Fruit fly (Drosophila melanogaster) Kc167 (cell line): Measurements from ENCODE around the gene CG7900.

Experiments used
- Myc ChIP-seq: fragments of >200 bp; optimal IDR thresholded peaks from 2 replicates; lab custom pipeline; 2017; ENCODE audit warnings: missing external identifiers
- Sin3A ChIP-seq: fragments of >200 bp; optimal IDR thresholded peaks from 2 replicates; lab custom pipeline; 2018; ENCODE audit warnings: missing external identifiers
- h ChIP-seq: fragments of >200 bp; optimal IDR thresholded peaks from 3 replicates; lab custom pipeline; 2018; ENCODE audit warnings: missing external identifiers
- insv ChIP-seq: fragments of >200 bp; optimal IDR thresholded peaks from 3 replicates; lab custom pipeline; 2018; ENCODE audit warnings: missing external identifiers
- psq ChIP-seq: fragments of >200 bp; optimal IDR thresholded peaks from 2 replicates; lab custom pipeline; 2017; ENCODE audit warnings: missing external identifiers
- ttk ChIP-seq: sonication (Bioruptor generic); optimal IDR thresholded peaks from 2 replicates; lab custom pipeline; 2017; ENCODE audit warnings: missing external identifiers

DNA sequence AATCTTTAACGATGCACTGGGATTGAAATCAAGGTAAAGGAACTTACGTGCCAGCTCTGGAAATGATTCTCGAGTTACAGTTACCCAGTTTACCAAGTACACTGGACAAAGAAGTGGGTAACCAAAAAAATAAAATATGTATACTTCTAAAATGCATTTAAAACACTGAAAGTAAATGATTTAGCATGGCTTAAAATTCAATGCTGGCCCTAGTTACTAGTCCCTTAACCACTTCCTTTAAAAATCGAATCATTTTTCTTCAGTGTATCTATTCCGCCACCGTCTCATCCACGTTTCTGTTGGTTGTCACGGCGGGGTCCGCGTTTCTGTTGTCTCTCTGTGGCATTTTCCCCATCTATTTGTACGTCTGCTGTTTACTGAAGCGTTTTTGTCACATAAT lies 21.3 kb upstream of the CG7900 start:
- TF ChIP-seq insv (lab: Kevin White, UChicago) (no peak), h (lab: Kevin White, UChicago) (no peak), Sin3A (no peak), Myc (lab: Kevin White, UChicago) (no peak), psq (lab: Kevin White, UChicago) (no peak), ttk (lab: Kevin White, UChicago) (no peak)
